Fruit fly (Drosophila melanogaster) whole organism, embryonic: ENCODE data around the gene CG1640.

Source experiments
- Atf3 ChIP-seq: fragments of 200-800 bp; sonication (Bioruptor generic); optimal IDR thresholded peaks from 3 replicates; lab custom pipeline; 2016; ENCODE audit warnings: missing biosample characterization, missing genetic modification characterization
- CG10654 ChIP-seq: fragments of 200-800 bp; sonication (Bioruptor generic); optimal IDR thresholded peaks from 2 replicates; lab custom pipeline; 2016; ENCODE audit warnings: missing biosample characterization, missing genetic modification characterization
- CG10959 ChIP-seq: fragments of 200-800 bp; sonication (Bioruptor generic); IDR thresholded peaks from 2 replicates; pipeline ENCODE4 v1.3.6; 2022; ENCODE audit warnings: missing biosample characterization, missing genetic modification characterization
- CG10979 ChIP-seq: fragments of 200-800 bp; sonication (Bioruptor generic); optimal IDR thresholded peaks from 2 replicates; lab custom pipeline; 2018; ENCODE audit warnings: missing biosample characterization, mild to moderate bottlenecking, missing genetic modification characterization, moderate library complexity
- CG12391 ChIP-seq: fragments of 200-800 bp; sonication (Bioruptor generic); optimal IDR thresholded peaks from 3 replicates; lab custom pipeline; 2018; ENCODE audit warnings: missing biosample characterization, mild to moderate bottlenecking, missing genetic modification characterization, moderate library complexity
- CG13624 ChIP-seq: fragments of 200-800 bp; sonication (Bioruptor generic); optimal IDR thresholded peaks from 2 replicates; lab custom pipeline; 2016; ENCODE audit warnings: missing biosample characterization, missing genetic modification characterization
- CG16813 ChIP-seq: fragments of 200-800 bp; sonication (Bioruptor generic); IDR thresholded peaks from 3 replicates; pipeline ENCODE4 v1.3.6; 2022; ENCODE audit warnings: missing biosample characterization, missing genetic modification characterization; ENCODE audit not compliant: partially characterized antibody
- CG16815 ChIP-seq: fragments of 200-800 bp; sonication (Bioruptor generic); optimal IDR thresholded peaks from 3 replicates; lab custom pipeline; 2017; ENCODE audit warnings: missing biosample characterization, mild to moderate bottlenecking, missing genetic modification characterization
- CG16863 ChIP-seq: fragments of 200-800 bp; sonication (Bioruptor generic); optimal IDR thresholded peaks from 3 replicates; lab custom pipeline; 2016; ENCODE audit warnings: missing biosample characterization, missing genetic modification characterization
- CG17829 ChIP-seq: fragments of 200-800 bp; optimal IDR thresholded peaks from 2 replicates; lab custom pipeline; 2019; ENCODE audit warnings: missing biosample characterization, mild to moderate bottlenecking, missing genetic modification characterization, moderate library complexity
- CG1792 ChIP-seq: fragments of 200-800 bp; sonication (Bioruptor generic); optimal IDR thresholded peaks from 2 replicates; lab custom pipeline; 2016; ENCODE audit warnings: missing biosample characterization, missing genetic modification characterization
- CG2199 ChIP-seq: fragments of 200-800 bp; sonication (Bioruptor generic); IDR thresholded peaks from 3 replicates; pipeline ENCODE4 v1.3.6; 2022; ENCODE audit warnings: missing biosample characterization, missing genetic modification characterization
- CG31224 ChIP-seq: fragments of 200-800 bp; sonication (Bioruptor generic); IDR thresholded peaks from 2 replicates; pipeline ENCODE4 v1.3.6; 2022; ENCODE audit warnings: missing biosample characterization, missing genetic modification characterization
- CG3995 ChIP-seq: fragments of 200-800 bp; sonication (Bioruptor generic); optimal IDR thresholded peaks from 3 replicates; lab custom pipeline; 2016; ENCODE audit warnings: missing biosample characterization, missing genetic modification characterization
- CG4854 ChIP-seq: fragments of 200-800 bp; sonication (Bioruptor generic); optimal IDR thresholded peaks from 2 replicates; lab custom pipeline; 2016; ENCODE audit warnings: missing biosample characterization, missing genetic modification characterization, inconsistent platforms
- CG6254 ChIP-seq: fragments of 200-800 bp; sonication (Bioruptor generic); optimal IDR thresholded peaks from 3 replicates; lab custom pipeline; 2017; ENCODE audit warnings: mild to moderate bottlenecking, missing biosample characterization, missing genetic modification reagents, missing genetic modification characterization
- CG6813 ChIP-seq: fragments of 200-800 bp; sonication (Bioruptor generic); optimal IDR thresholded peaks from 2 replicates; lab custom pipeline; 2017; ENCODE audit warnings: missing biosample characterization, missing genetic modification characterization, mild to moderate bottlenecking, moderate library complexity, missing genetic modification reagents
- CG7357 ChIP-seq: fragments of 200-800 bp; sonication (Bioruptor generic); IDR thresholded peaks from 3 replicates; pipeline ENCODE4 v1.3.6; 2022; ENCODE audit warnings: missing biosample characterization, missing genetic modification characterization
- CG8089 ChIP-seq: fragments of 200-800 bp; sonication (Bioruptor generic); optimal IDR thresholded peaks from 3 replicates; lab custom pipeline; 2016; ENCODE audit warnings: missing biosample characterization, missing genetic modification characterization
- CG8388 ChIP-seq: fragments of 200-800 bp; sonication (Bioruptor generic); optimal IDR thresholded peaks from 2 replicates; lab custom pipeline; 2019; ENCODE audit warnings: missing biosample characterization, mild to moderate bottlenecking, missing genetic modification characterization, moderate library complexity
- CTCF ChIP-seq: fragments of 200-800 bp; sonication (Bioruptor generic); optimal IDR thresholded peaks from 2 replicates; lab custom pipeline; 2017; ENCODE audit warnings: missing biosample characterization, mild to moderate bottlenecking, missing genetic modification characterization, moderate library complexity
- CrebB ChIP-seq: fragments of 200-800 bp; sonication (Bioruptor generic); optimal IDR thresholded peaks from 3 replicates; lab custom pipeline; 2018; ENCODE audit warnings: missing biosample characterization, mild to moderate bottlenecking, missing genetic modification characterization
- D ChIP-seq, 2 experiments: fragments of 200-800 bp in 1 of 2; fragments of >200 bp in 1 of 2; sonication (Bioruptor generic) in 1 of 2; optimal IDR thresholded peaks; 2 replicates in 1 of 2; 3 replicates in 1 of 2; lab custom pipeline; 2017; ENCODE audit warnings: mild to moderate bottlenecking in 1 of 2, missing biosample characterization in 1 of 2, missing genetic modification characterization in 1 of 2, missing genetic modification reagents in 1 of 2
- Dad ChIP-seq: fragments of 200-800 bp; sonication (Bioruptor generic); optimal IDR thresholded peaks from 3 replicates; lab custom pipeline; 2016; ENCODE audit warnings: missing biosample characterization, missing genetic modification characterization
- Deaf1 ChIP-seq: fragments of 200-800 bp; optimal IDR thresholded peaks from 3 replicates; lab custom pipeline; 2019; ENCODE audit warnings: missing biosample characterization, mild to moderate bottlenecking, missing genetic modification characterization, moderate library complexity
- Dfd ChIP-seq, 2 experiments: fragments of >200 bp; optimal IDR thresholded peaks; 2 replicates each; lab custom pipeline; 2017; ENCODE audit warnings: missing biosample characterization in 2 of 2, missing genetic modification characterization in 2 of 2
- Drgx ChIP-seq: fragments of 200-800 bp; sonication (Bioruptor generic); IDR thresholded peaks from 2 replicates; pipeline ENCODE4 v1.3.6; 2022; ENCODE audit warnings: missing biosample characterization, missing genetic modification characterization
- H2.0 ChIP-seq: fragments of 200-800 bp; sonication (Bioruptor generic); IDR thresholded peaks from 2 replicates; pipeline ENCODE4 v1.3.6; 2022; ENCODE audit warnings: missing biosample characterization, missing genetic modification characterization
- Kr ChIP-seq: fragments of 200-800 bp; sonication (Bioruptor generic); optimal IDR thresholded peaks from 2 replicates; lab custom pipeline; 2017; ENCODE audit warnings: missing biosample characterization, mild to moderate bottlenecking, missing genetic modification characterization
- MBD-R2 ChIP-seq: fragments of 200-800 bp; sonication (Bioruptor generic); IDR thresholded peaks from 2 replicates; pipeline ENCODE4 v1.3.6; 2022; ENCODE audit warnings: missing biosample characterization, missing genetic modification characterization
- Nf-YA ChIP-seq: fragments of 200-800 bp; sonication (Bioruptor generic); IDR thresholded peaks from 2 replicates; pipeline ENCODE4 v1.3.6; 2022; ENCODE audit warnings: missing biosample characterization, missing genetic modification characterization
- PHDP ChIP-seq: fragments of 200-800 bp; sonication (Bioruptor generic); optimal IDR thresholded peaks from 3 replicates; lab custom pipeline; 2018; ENCODE audit warnings: missing biosample characterization, mild to moderate bottlenecking, missing genetic modification characterization, moderate library complexity
- Scr ChIP-seq: fragments of 200-800 bp; sonication (Bioruptor generic); IDR thresholded peaks from 2 replicates; pipeline ENCODE4 v1.3.6; 2022; ENCODE audit warnings: missing biosample characterization, missing genetic modification characterization; ENCODE audit not compliant: partially characterized antibody
- YL-1 ChIP-seq: fragments of 200-800 bp; sonication (Bioruptor generic); optimal IDR thresholded peaks from 3 replicates; lab custom pipeline; 2017; ENCODE audit warnings: missing biosample characterization, mild to moderate bottlenecking, missing genetic modification characterization
- ara ChIP-seq: fragments of 200-800 bp; sonication (Bioruptor generic); IDR thresholded peaks from 2 replicates; pipeline ENCODE4 v1.3.6; 2022; ENCODE audit warnings: missing biosample characterization, missing genetic modification characterization
- cad ChIP-seq: fragments of >200 bp; optimal IDR thresholded peaks from 2 replicates; lab custom pipeline; 2017; ENCODE audit warnings: missing biosample characterization, missing genetic modification characterization
- caup ChIP-seq: fragments of 200-800 bp; sonication (Bioruptor generic); optimal IDR thresholded peaks from 3 replicates; lab custom pipeline; 2017; ENCODE audit warnings: missing biosample characterization, mild to moderate bottlenecking, missing genetic modification characterization, moderate library complexity; ENCODE audit not compliant: severe bottlenecking
- crc ChIP-seq: fragments of 200-800 bp; sonication (Bioruptor generic); optimal IDR thresholded peaks from 2 replicates; lab custom pipeline; 2016; ENCODE audit warnings: missing biosample characterization, missing genetic modification characterization
- croc ChIP-seq: fragments of 200-800 bp; sonication (Bioruptor generic); conservative IDR thresholded peaks from 3 replicates; pipeline ENCODE4 v1.3.6; 2022; ENCODE audit warnings: missing biosample characterization, missing genetic modification characterization
- cwo ChIP-seq: fragments of 200-800 bp; sonication (Bioruptor generic); optimal IDR thresholded peaks from 3 replicates; lab custom pipeline; 2017; ENCODE audit warnings: missing biosample characterization, missing genetic modification characterization, mild to moderate bottlenecking, moderate library complexity, missing genetic modification reagents
- fd96Cb ChIP-seq: fragments of 200-800 bp; sonication (Bioruptor generic); optimal IDR thresholded peaks from 2 replicates; lab custom pipeline; 2018; ENCODE audit warnings: missing biosample characterization, mild to moderate bottlenecking, missing genetic modification characterization, moderate library complexity
- grn ChIP-seq: fragments of 200-800 bp; sonication (Bioruptor generic); optimal IDR thresholded peaks from 3 replicates; lab custom pipeline; 2017; ENCODE audit warnings: missing biosample characterization, missing genetic modification characterization
- gsb ChIP-seq: fragments of 200-800 bp; sonication (Bioruptor generic); IDR thresholded peaks from 2 replicates; pipeline ENCODE4 v1.3.6; 2022; ENCODE audit warnings: missing biosample characterization, missing genetic modification characterization
- jing ChIP-seq: fragments of 200-800 bp; sonication (Bioruptor generic); optimal IDR thresholded peaks from 2 replicates; lab custom pipeline; 2018; ENCODE audit warnings: missing biosample characterization, mild to moderate bottlenecking, missing genetic modification characterization
- nau ChIP-seq: fragments of 200-800 bp; sonication (Bioruptor generic); optimal IDR thresholded peaks from 3 replicates; lab custom pipeline; 2017; ENCODE audit warnings: missing biosample characterization, mild to moderate bottlenecking, missing genetic modification characterization, missing genetic modification reagents
- scrt ChIP-seq: fragments of 200-800 bp; sonication (Bioruptor generic); optimal IDR thresholded peaks from 2 replicates; lab custom pipeline; 2018; ENCODE audit warnings: missing biosample characterization, mild to moderate bottlenecking, missing genetic modification characterization, moderate library complexity
- sim ChIP-seq: fragments of 200-800 bp; sonication (Bioruptor generic); IDR thresholded peaks from 2 replicates; pipeline ENCODE4 v1.3.6; 2022; ENCODE audit warnings: missing biosample characterization, missing genetic modification characterization
- tio ChIP-seq: fragments of 200-800 bp; sonication (Bioruptor generic); optimal IDR thresholded peaks from 2 replicates; lab custom pipeline; 2017; ENCODE audit warnings: missing biosample characterization, missing genetic modification characterization, inconsistent platforms
- unpg ChIP-seq: fragments of 200-800 bp; sonication (Bioruptor generic); optimal IDR thresholded peaks from 3 replicates; lab custom pipeline; 2018; ENCODE audit warnings: missing biosample characterization, mild to moderate bottlenecking, missing genetic modification characterization, moderate library complexity
- vvl ChIP-seq: fragments of 200-800 bp; sonication (Bioruptor generic); IDR thresholded peaks from 2 replicates; pipeline ENCODE4 v1.3.6; 2022; ENCODE audit warnings: missing biosample characterization, missing genetic modification characterization

The CG1640 gene

DNA sequence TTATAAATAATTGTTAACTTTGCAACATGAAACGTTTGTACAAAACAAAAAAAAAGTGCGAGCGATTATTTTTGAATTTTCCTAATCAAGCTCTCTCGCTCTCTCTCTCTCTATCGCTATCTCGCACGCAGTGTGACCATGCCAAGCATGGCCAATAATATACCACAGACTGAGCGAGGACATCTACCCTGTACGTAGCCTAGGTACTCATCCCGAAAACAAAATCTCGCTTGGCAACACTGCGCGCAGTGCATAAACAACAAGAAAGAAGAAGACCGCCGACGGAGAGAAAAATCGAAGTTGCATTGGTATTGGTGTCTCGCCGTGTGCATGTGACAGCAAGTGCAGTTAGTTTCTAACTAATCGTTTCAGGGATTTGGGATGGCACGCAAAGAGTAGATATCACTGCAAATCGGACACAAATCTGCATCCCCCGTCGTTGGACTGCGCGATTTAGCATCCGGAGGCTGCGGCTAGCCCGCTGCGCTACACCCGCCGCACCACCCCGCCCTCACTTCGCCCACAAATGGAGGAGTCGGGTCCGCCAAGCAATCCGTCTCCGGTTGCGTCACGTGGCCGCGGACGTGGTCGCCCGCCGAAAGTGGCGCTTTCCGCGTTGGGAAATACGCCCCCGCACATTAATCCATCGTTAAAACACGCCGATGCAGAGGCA lies 42.7 kb downstream of the CG1640 start, which contains the start of the genes CG1998 and Set2 (continued):
- no peak for TF ChIP-seq sim (GFP tag; lab: Robert Waterston, UW)
- TF ChIP-seq MBD-R2 (GFP tag; lab: Robert Waterston, UW) = peak; percentile 90
- peak; percentile 45 for TF ChIP-seq Deaf1
- TF ChIP-seq jing (GFP tag; lab: Kevin White, UChicago) = no peak
- no peak for TF ChIP-seq CG31224
- TF ChIP-seq Atf3 (GFP tag; lab: Kevin White, UChicago) = no peak
- no peak for TF ChIP-seq Dfd (GFP tag; optimal IDR thresholded peaks at IDR 0.05; lab: Kevin White, UChicago)
- TF ChIP-seq CG16863 (GFP tag; lab: Kevin White, UChicago) = no peak
- no peak for TF ChIP-seq CG8089 (GFP tag; lab: Kevin White, UChicago)
- peak; percentile 31; the same call in 2 of the 3 replicates for TF ChIP-seq CG16813 (GFP tag; lab: Robert Waterston, UW)
- TF ChIP-seq D (optimal IDR thresholded peaks at IDR 0.05; lab: Kevin White, UChicago) = no peak
- no peak for TF ChIP-seq D (GFP tag; optimal IDR thresholded peaks at IDR 0.05; lab: Kevin White, UChicago)
- no peak for TF ChIP-seq CG4854 (GFP tag; lab: Kevin White, UChicago)
- no peak for TF ChIP-seq gsb (GFP tag; lab: Robert Waterston, UW)
- no peak for TF ChIP-seq Nf-YA (GFP tag; lab: Robert Waterston, UW)
- peak; percentile 38 for TF ChIP-seq Dad
- TF ChIP-seq cwo (GFP tag; lab: Kevin White, UChicago) = no peak
- peak; percentile 19 for TF ChIP-seq CrebB
- TF ChIP-seq CG12391 (tag; lab: Kevin White, UChicago) = peak; percentile 41
- no peak for TF ChIP-seq croc (GFP tag; lab: Robert Waterston, UW)
- no peak for TF ChIP-seq Drgx (GFP tag; lab: Robert Waterston, UW)
- no peak for TF ChIP-seq H2.0 (GFP tag; lab: Robert Waterston, UW)
- TF ChIP-seq CG10979 (tag; lab: Kevin White, UChicago) = no peak
- peak; percentile 10 for TF ChIP-seq CG10654 (GFP tag; lab: Kevin White, UChicago)
- no peak for TF ChIP-seq CG10959
- no peak for TF ChIP-seq ara
- no peak for TF ChIP-seq crc (GFP tag; lab: Kevin White, UChicago)
- TF ChIP-seq vvl = peak; percentile 44
- no peak for TF ChIP-seq grn
- no peak for TF ChIP-seq unpg (GFP tag; lab: Kevin White, UChicago)
- peak; percentile 57 for TF ChIP-seq CG13624
- peak; percentile 83 for TF ChIP-seq YL-1 (GFP tag; lab: Kevin White, UChicago)
- TF ChIP-seq Kr (GFP tag; lab: Kevin White, UChicago) = no peak
- TF ChIP-seq CG8388 (GFP tag; lab: Kevin White, UChicago) = no peak
- no peak for TF ChIP-seq CG6813 (GFP tag; lab: Kevin White, UChicago)
- TF ChIP-seq nau = no peak
- peak; percentile 27; the same call in 1 of the 2 replicates for TF ChIP-seq Scr
- no peak for TF ChIP-seq fd96Cb (tag; lab: Kevin White, UChicago)
- no peak for TF ChIP-seq PHDP
- TF ChIP-seq cad = no peak
- TF ChIP-seq CG2199 = peak; percentile 44; the same call in 1 of the 3 replicates
- TF ChIP-seq tio (GFP tag; lab: Kevin White, UChicago) = no peak
- peak; percentile 45 for TF ChIP-seq CTCF (GFP tag; lab: Kevin White, UChicago)
- TF ChIP-seq CG17829 (tag; lab: Kevin White, UChicago) = peak; percentile 57
- TF ChIP-seq CG7357 (GFP tag; lab: Robert Waterston, UW) = no peak
- no peak for TF ChIP-seq CG6254 (GFP tag; lab: Kevin White, UChicago)
- TF ChIP-seq CG3995 (GFP tag; lab: Kevin White, UChicago) = no peak
- no peak for TF ChIP-seq CG16815 (GFP tag; lab: Kevin White, UChicago)
- TF ChIP-seq caup (GFP tag; lab: Kevin White, UChicago) = peak; percentile 43
- TF ChIP-seq scrt = no peak
- no peak for TF ChIP-seq CG1792 (GFP tag; lab: Kevin White, UChicago)
